Worm (Caenorhabditis elegans) whole organism, young adult: ENCODE data around the gene T26C5.3.

Experiments used
- B0035.1 ChIP-seq: sonication (generic microtip); optimal IDR thresholded peaks from 2 replicates; lab custom pipeline; 2016; ENCODE audit warnings: missing genetic modification characterization, mild to moderate bottlenecking, missing compliant biosample characterization, missing genotype, missing genetic modification reagents
- B0336.3 ChIP-seq: fragments of 200-800 bp; sonication (Bioruptor generic); IDR thresholded peaks from 2 replicates; pipeline ENCODE4 v1.3.6; 2022; ENCODE audit warnings: missing genetic modification characterization, missing compliant biosample characterization
- F57C9.4 ChIP-seq: sonication (generic microtip); optimal IDR thresholded peaks from 2 replicates; lab custom pipeline; 2017; ENCODE audit warnings: mild to moderate bottlenecking, missing genetic modification characterization, missing compliant biosample characterization
- K12H6.12 ChIP-seq: fragments of 200-800 bp; sonication (Bioruptor generic); optimal IDR thresholded peaks from 2 replicates; lab custom pipeline; 2018; ENCODE audit warnings: mild to moderate bottlenecking, missing genetic modification characterization, missing compliant biosample characterization
- T26A5.8 ChIP-seq: sonication (generic microtip); optimal IDR thresholded peaks from 2 replicates; lab custom pipeline; 2016; ENCODE audit warnings: missing genetic modification characterization, missing compliant biosample characterization
- Y67H2A.10 ChIP-seq: fragments of 200-800 bp; sonication (Bioruptor generic); conservative IDR thresholded peaks from 2 replicates; pipeline ENCODE4 v1.3.6; 2022; ENCODE audit warnings: missing genetic modification reagents, missing genetic modification characterization, missing compliant biosample characterization
- akir-1 ChIP-seq: fragments of 200-800 bp; sonication (Bioruptor generic); optimal IDR thresholded peaks from 2 replicates; lab custom pipeline; 2018; ENCODE audit warnings: mild to moderate bottlenecking, missing genetic modification characterization, moderate library complexity, missing compliant biosample characterization
- attf-3 ChIP-seq: fragments of 200-800 bp; sonication (Bioruptor generic); conservative IDR thresholded peaks from 2 replicates; pipeline ENCODE4 v1.3.6; 2022; ENCODE audit warnings: missing genetic modification reagents, missing genetic modification characterization, missing compliant biosample characterization
- attf-5 ChIP-seq: fragments of 200-800 bp; sonication (Bioruptor generic); optimal IDR thresholded peaks from 2 replicates; lab custom pipeline; 2018; ENCODE audit warnings: mild to moderate bottlenecking, missing genetic modification characterization, missing compliant biosample characterization
- cebp-1 ChIP-seq, 2 experiments: fragments of 200-800 bp in 1 of 2; sonication (Bioruptor generic) in 1 of 2; sonication (generic microtip) in 1 of 2; IDR thresholded peaks in 1 of 2; optimal IDR thresholded peaks in 1 of 2; 2 replicates each; pipeline versions ENCODE4 v1.3.6 to Lab custom; 2017 to 2022; ENCODE audit warnings: missing compliant biosample characterization in 2 of 2, missing genetic modification characterization in 2 of 2, mild to moderate bottlenecking in 1 of 2, missing genetic modification reagents in 1 of 2, moderate library complexity in 1 of 2
- cebp-2 ChIP-seq: fragments of 200-800 bp; sonication (Bioruptor generic); IDR thresholded peaks from 2 replicates; pipeline ENCODE4 v1.3.6; 2022; ENCODE audit warnings: missing genetic modification characterization, missing compliant biosample characterization
- ceh-100 ChIP-seq: fragments of 200-800 bp; sonication (Bioruptor generic); IDR thresholded peaks from 2 replicates; pipeline ENCODE4 v1.3.6; 2022; ENCODE audit warnings: missing genetic modification reagents, missing genetic modification characterization, missing compliant biosample characterization
- ceh-40 ChIP-seq: fragments of 200-800 bp; sonication (Bioruptor generic); IDR thresholded peaks from 2 replicates; pipeline ENCODE4 v1.3.6; 2022; ENCODE audit warnings: missing genetic modification characterization, missing compliant biosample characterization
- ceh-58 ChIP-seq: fragments of 200-800 bp; sonication (Bioruptor generic); IDR thresholded peaks from 2 replicates; pipeline ENCODE4 v1.3.6; 2022; ENCODE audit warnings: missing genetic modification characterization, missing compliant biosample characterization
- chd-7 ChIP-seq: sonication (generic microtip); optimal IDR thresholded peaks from 2 replicates; lab custom pipeline; 2016; ENCODE audit warnings: mild to moderate bottlenecking, missing genetic modification characterization, moderate library complexity, missing compliant biosample characterization
- efl-1 ChIP-seq: fragments of 150-350 bp; optimal IDR thresholded peaks from 2 replicates; lab custom pipeline; 2014; ENCODE audit warnings: missing biosample characterization, missing genetic modification reagents, missing genetic modification characterization
- egl-18 ChIP-seq: fragments of 200-800 bp; sonication (Bioruptor generic); IDR thresholded peaks from 2 replicates; pipeline ENCODE4 v1.3.6; 2022; ENCODE audit warnings: missing genetic modification reagents, missing genetic modification characterization, missing compliant biosample characterization
- hrde-1 ChIP-seq: sonication (generic microtip); optimal IDR thresholded peaks from 2 replicates; lab custom pipeline; 2016; ENCODE audit warnings: missing genetic modification characterization, mild to moderate bottlenecking, missing compliant biosample characterization, moderate library complexity, missing genotype, missing genetic modification reagents, borderline replicate concordance
- let-607 ChIP-seq, 2 experiments: fragments of 200-800 bp in 1 of 2; sonication (Bioruptor generic) in 1 of 2; sonication (generic microtip) in 1 of 2; optimal IDR thresholded peaks; 2 replicates each; lab custom pipeline; 2016 to 2018; ENCODE audit warnings: mild to moderate bottlenecking in 2 of 2, missing compliant biosample characterization in 2 of 2, missing genetic modification characterization in 2 of 2, moderate library complexity in 2 of 2, missing genotype in 1 of 2
- lin-26 ChIP-seq: fragments of 200-800 bp; sonication (Bioruptor generic); IDR thresholded peaks from 2 replicates; pipeline ENCODE4 v1.3.6; 2022; ENCODE audit warnings: missing genetic modification reagents, missing genetic modification characterization, missing compliant biosample characterization
- lin-35 ChIP-seq, 3 experiments: fragments of 150-350 bp in 2 of 3; sonication (generic microtip) in 1 of 3; optimal IDR thresholded peaks; 2 replicates each; lab custom pipeline; 2014 to 2018; ENCODE audit warnings: missing biosample characterization in 3 of 3, missing genetic modification characterization in 3 of 3, missing genetic modification reagents in 3 of 3
- lir-1 ChIP-seq: fragments of 200-800 bp; sonication (Bioruptor generic); conservative IDR thresholded peaks from 2 replicates; pipeline ENCODE4 v1.3.6; 2022; ENCODE audit warnings: missing genetic modification reagents, missing genetic modification characterization, missing compliant biosample characterization
- madf-6 ChIP-seq: fragments of 200-800 bp; sonication (Bioruptor generic); IDR thresholded peaks from 2 replicates; pipeline ENCODE4 v1.3.6; 2022; ENCODE audit warnings: missing genetic modification reagents, missing genetic modification characterization, missing compliant biosample characterization
- pbrm-1 ChIP-seq: fragments of 200-800 bp; sonication (Bioruptor generic); IDR thresholded peaks from 2 replicates; pipeline ENCODE4 v1.3.6; 2022; ENCODE audit warnings: missing genetic modification reagents, missing genetic modification characterization, missing compliant biosample characterization
- pha-4 ChIP-seq: fragments of 150-350 bp; sonication (generic microtip); optimal IDR thresholded peaks from 2 replicates; lab custom pipeline; 2014; ENCODE audit warnings: missing biosample characterization, missing genetic modification reagents, missing genetic modification characterization
- snpc-3.4 ChIP-seq: sonication (generic microtip); optimal IDR thresholded peaks from 2 replicates; lab custom pipeline; 2017; ENCODE audit warnings: missing genetic modification characterization, mild to moderate bottlenecking, missing compliant biosample characterization, antibody characterized with exemption, moderate library complexity, missing genotype, missing genetic modification reagents
- snpc-4 ChIP-seq, 5 experiments: fragments of 150-350 bp in 1 of 5; sonication (generic microtip) in 4 of 5; optimal IDR thresholded peaks; 2 replicates each; lab custom pipeline; 2014 to 2018; ENCODE audit warnings: missing genetic modification characterization in 5 of 5, missing biosample characterization in 3 of 5, antibody characterized with exemption in 2 of 5, mild to moderate bottlenecking in 2 of 5, missing compliant biosample characterization in 2 of 5, missing genotype in 2 of 5, moderate library complexity in 2 of 5, missing genetic modification reagents in 1 of 5
- sptf-2 ChIP-seq: fragments of 200-800 bp; sonication (Bioruptor generic); optimal IDR thresholded peaks from 2 replicates; lab custom pipeline; 2018; ENCODE audit warnings: mild to moderate bottlenecking, missing genetic modification characterization, missing compliant biosample characterization
- tbp1 ChIP-seq: fragments of 200-800 bp; sonication (Bioruptor generic); optimal IDR thresholded peaks from 2 replicates; lab custom pipeline; 2018; ENCODE audit warnings: mild to moderate bottlenecking, missing genetic modification characterization, missing compliant biosample characterization
- unc-130 ChIP-seq: sonication (generic microtip); optimal IDR thresholded peaks from 2 replicates; lab custom pipeline; 2016; ENCODE audit warnings: missing genetic modification reagents, missing genetic modification characterization, missing compliant biosample characterization

Gene T26C5.3

ce11 chrII:9242804-9243203 lies 6.4 kb downstream of the T26C5.3 start (continued):
- no peak for TF ChIP-seq lir-1 (GFP tag; lab: Robert Waterston, UW)
- peak; percentile 16 to 86 for TF ChIP-seq let-607 (tag; optimal IDR thresholded peaks at IDR 0.05; lab: Kevin White, UChicago)
- no peak for TF ChIP-seq pbrm-1 (GFP tag; lab: Robert Waterston, UW)
- no peak for TF ChIP-seq ceh-58 (GFP tag; lab: Robert Waterston, UW)
- TF ChIP-seq lin-26, result no peak
- TF ChIP-seq cebp-1 (GFP tag; IDR thresholded peaks at IDR 0.05; lab: Robert Waterston, UW), result no peak
- TF ChIP-seq cebp-1 (tag; optimal IDR thresholded peaks at IDR 0.05; lab: Kevin White, UChicago), result no peak
- no peak for TF ChIP-seq ceh-40 (GFP tag; lab: Robert Waterston, UW)
- TF ChIP-seq tbp1 (GFP tag; lab: Kevin White, UChicago), result no peak
- TF ChIP-seq efl-1, result peak; percentile 49
- TF ChIP-seq cebp-2 (GFP tag; lab: Robert Waterston, UW), result no peak
- TF ChIP-seq madf-6 (GFP tag; lab: Robert Waterston, UW), result no peak

- TF ChIP-seq snpc-3.4 (no peak), ceh-100 (GFP tag; lab: Robert Waterston, UW) (no peak), unc-130 (no peak), lin-35 (GFP tag; optimal IDR thresholded peaks at IDR 0.05; lab: Kevin White, UChicago) (no peak), B0035.1 (tag; lab: Kevin White, UChicago) (no peak), T26A5.8 (tag; lab: Kevin White, UChicago) (no peak), B0336.3 (GFP tag; lab: Robert Waterston, UW) (no peak), attf-5 (GFP tag; lab: Kevin White, UChicago) (no peak), pha-4 (tag; lab: Kevin White, UChicago) (no peak), attf-3 (no peak), akir-1 (GFP tag; lab: Kevin White, UChicago) (no peak)
Measured at ce11 chrII:9246648-9247047, 10.3 kb downstream of the T26C5.3 start, which contains the start of gene T26C5.5. T26C5.5 (minus strand) TSS chrII:9246748.

- TF ChIP-seq attf-3, result no peak
- TF ChIP-seq hrde-1 (tag; lab: Kevin White, UChicago), result no peak
- TF ChIP-seq chd-7, result no peak
- TF ChIP-seq K12H6.12 (tag; lab: Kevin White, UChicago), result no peak
- no peak for TF ChIP-seq B0336.3 (GFP tag; lab: Robert Waterston, UW)
- TF ChIP-seq egl-18 (GFP tag; lab: Robert Waterston, UW), result no peak
- TF ChIP-seq sptf-2, result no peak
Measured at ce11 chrII:9250422-9250821, 14.0 kb downstream of the T26C5.3 start, which contains the start of gene T26C5.4. T26C5.4 (minus strand) TSS chrII:9250522.

ce11 chrII:9251529-9251928 lies 15.1 kb downstream of the T26C5.3 start:
- TF ChIP-seq Y67H2A.10 (GFP tag; lab: Robert Waterston, UW), result no peak

ce11 chrII:9254187-9254586 lies 17.8 kb downstream of the T26C5.3 start, which contains the start of gene nlp-82:
nlp-82 (minus strand) TSS chrII:9254287.
- TF ChIP-seq snpc-4 (GFP tag; optimal IDR thresholded peaks at IDR 0.05; lab: Kevin White, UChicago), result no peak
- TF ChIP-seq snpc-4 (tag; optimal IDR thresholded peaks at IDR 0.05; lab: Kevin White, UChicago), result no peak
- TF ChIP-seq F57C9.4 (tag; lab: Kevin White, UChicago), result no peak
